Fruit fly (Drosophila melanogaster): ENCODE results near the gene Smyd5.

DNA sequence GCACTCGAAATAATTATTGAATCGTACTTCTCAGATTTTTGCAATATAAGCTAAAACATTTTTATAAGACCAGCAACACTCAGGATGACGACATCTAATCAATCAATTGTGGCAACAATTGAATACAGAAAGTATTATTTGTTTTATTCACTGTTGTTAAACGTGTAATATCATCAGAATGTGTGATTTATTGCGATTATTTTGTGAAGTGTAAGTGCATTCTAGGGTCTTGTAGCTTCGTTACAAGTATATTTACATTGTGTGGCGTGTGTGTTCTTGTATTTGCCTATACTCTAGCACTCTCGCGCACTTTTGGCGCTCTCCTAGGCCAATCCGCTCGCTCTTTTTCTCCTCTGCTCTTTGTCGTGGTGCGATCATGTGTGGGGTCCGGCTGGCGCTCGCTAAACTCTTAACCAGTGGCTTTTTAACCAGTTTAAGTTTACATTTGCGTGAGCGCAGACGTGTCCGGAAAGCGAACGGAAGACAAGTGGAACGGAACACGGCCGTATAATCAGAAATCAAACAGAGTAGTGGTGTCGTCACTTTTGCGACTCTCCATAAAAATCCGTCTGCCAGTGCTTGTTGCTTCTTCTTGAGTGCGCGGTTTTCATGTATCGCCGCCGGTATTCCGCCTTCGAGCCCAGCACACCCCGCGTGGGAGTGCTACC, 14.0 kb downstream of the Smyd5 start:
- TF ChIP-seq psq (GFP tag; optimal IDR thresholded peaks at IDR 0.05) = peak; percentile 58
- peak; percentile 50 for TF ChIP-seq Hnf4 (GFP tag; optimal IDR thresholded peaks at IDR 0.05)
- TF ChIP-seq pan (optimal IDR thresholded peaks at IDR 0.05) = no peak
- no peak for TF ChIP-seq Jra (GFP tag; optimal IDR thresholded peaks at IDR 0.05)
- TF ChIP-seq fru (GFP tag; optimal IDR thresholded peaks at IDR 0.05) = peak; percentile 90
- TF ChIP-seq sv (GFP tag; optimal IDR thresholded peaks at IDR 0.05) = peak; percentile 76
- no peak for TF ChIP-seq CG9705 (GFP tag; optimal IDR thresholded peaks at IDR 0.05)
- no peak for TF ChIP-seq Dfd (GFP tag; optimal IDR thresholded peaks at IDR 0.05)
- TF ChIP-seq h (GFP tag; optimal IDR thresholded peaks at IDR 0.05) = peak; percentile 85
